Worm (Caenorhabditis elegans) whole organism, late embryonic: ENCODE measurements around the gene cpg-7.

ENCODE experiments used
- C08G9.2 ChIP-seq: sonication (generic microtip); optimal IDR thresholded peaks from 2 replicates; lab custom pipeline; 2016; ENCODE audit warnings: mild to moderate bottlenecking, missing genetic modification characterization, moderate library complexity, missing compliant biosample characterization
- F13H6.1 ChIP-seq: sonication (generic microtip); optimal IDR thresholded peaks from 2 replicates; lab custom pipeline; 2016; ENCODE audit warnings: missing genetic modification characterization, missing compliant biosample characterization
- K02D7.2 ChIP-seq: sonication (generic microtip); optimal IDR thresholded peaks from 2 replicates; lab custom pipeline; 2017; ENCODE audit warnings: mild to moderate bottlenecking, missing genetic modification characterization, missing compliant biosample characterization
- K09A11.1 ChIP-seq: sonication (generic microtip); optimal IDR thresholded peaks from 2 replicates; lab custom pipeline; 2017; ENCODE audit warnings: antibody characterized with exemption, mild to moderate bottlenecking, missing genetic modification characterization, missing compliant biosample characterization; ENCODE audit not compliant: insufficient read depth
- T23F11.4 ChIP-seq: fragments of 200-800 bp; sonication (Bioruptor generic); optimal IDR thresholded peaks from 2 replicates; lab custom pipeline; 2018; ENCODE audit warnings: mild to moderate bottlenecking, missing genetic modification characterization, missing compliant biosample characterization
- Y22D7AL.16 ChIP-seq: sonication (generic microtip); optimal IDR thresholded peaks from 2 replicates; lab custom pipeline; 2016; ENCODE audit warnings: missing genetic modification characterization, missing compliant biosample characterization
- ama-1 ChIP-seq: fragments of 150-350 bp; optimal IDR thresholded peaks from 2 replicates; lab custom pipeline; 2014
- ceh-14 ChIP-seq: sonication (generic microtip); optimal IDR thresholded peaks from 2 replicates; lab custom pipeline; 2016; ENCODE audit warnings: missing genotype, missing genetic modification characterization, missing compliant biosample characterization
- ceh-18 ChIP-seq: sonication (generic microtip); optimal IDR thresholded peaks from 2 replicates; lab custom pipeline; 2016; ENCODE audit warnings: missing genetic modification characterization, missing compliant biosample characterization
- ceh-2 ChIP-seq: sonication (generic microtip); optimal IDR thresholded peaks from 2 replicates; lab custom pipeline; 2016; ENCODE audit warnings: missing genotype, missing genetic modification characterization, missing compliant biosample characterization
- ceh-22 ChIP-seq: sonication (generic microtip); optimal IDR thresholded peaks from 2 replicates; lab custom pipeline; 2017; ENCODE audit warnings: missing biosample characterization, missing genetic modification characterization
- ceh-31 ChIP-seq: sonication (generic microtip); optimal IDR thresholded peaks from 2 replicates; lab custom pipeline; 2016; ENCODE audit warnings: missing genetic modification characterization, missing compliant biosample characterization
- ceh-45 ChIP-seq: fragments of 200-800 bp; sonication (Bioruptor generic); IDR thresholded peaks from 2 replicates; pipeline ENCODE4 v1.3.6; 2022; ENCODE audit warnings: missing genetic modification reagents, missing genetic modification characterization, missing compliant biosample characterization
- ceh-48 ChIP-seq: sonication (generic microtip); optimal IDR thresholded peaks from 2 replicates; lab custom pipeline; 2016; ENCODE audit warnings: missing genetic modification characterization, inconsistent platforms, missing compliant biosample characterization
- ceh-6 ChIP-seq: fragments of 200-800 bp; sonication (Bioruptor generic); optimal IDR thresholded peaks from 2 replicates; lab custom pipeline; 2018; ENCODE audit warnings: mild to moderate bottlenecking, missing genetic modification characterization, missing compliant biosample characterization
- che-1 ChIP-seq: sonication (generic microtip); optimal IDR thresholded peaks from 2 replicates; lab custom pipeline; 2016; ENCODE audit warnings: mild to moderate bottlenecking, missing genetic modification characterization, missing compliant biosample characterization
- dmd-4 ChIP-seq: sonication (generic microtip); optimal IDR thresholded peaks from 2 replicates; lab custom pipeline; 2016; ENCODE audit warnings: borderline replicate concordance, missing genetic modification characterization, missing compliant biosample characterization
- dve-1 ChIP-seq: sonication (generic microtip); optimal IDR thresholded peaks from 2 replicates; lab custom pipeline; 2017; ENCODE audit warnings: antibody characterized with exemption, mild to moderate bottlenecking, missing genetic modification characterization, missing compliant biosample characterization
- elt-4 ChIP-seq: sonication (generic microtip); optimal IDR thresholded peaks from 2 replicates; lab custom pipeline; 2016; ENCODE audit warnings: missing genetic modification characterization, missing compliant biosample characterization
- ets-4 ChIP-seq: sonication (generic microtip); optimal IDR thresholded peaks from 2 replicates; lab custom pipeline; 2016; ENCODE audit warnings: missing genetic modification characterization, missing compliant biosample characterization
- eyg-1 ChIP-seq: sonication (generic microtip); optimal IDR thresholded peaks from 2 replicates; lab custom pipeline; 2016; ENCODE audit warnings: missing genotype, missing genetic modification characterization, missing compliant biosample characterization
- fkh-6 ChIP-seq: sonication (generic microtip); optimal IDR thresholded peaks from 2 replicates; lab custom pipeline; 2016; ENCODE audit warnings: missing genetic modification characterization, missing compliant biosample characterization
- gmeb-2 ChIP-seq: sonication (generic microtip); optimal IDR thresholded peaks from 2 replicates; lab custom pipeline; 2016; ENCODE audit warnings: missing genetic modification characterization, inconsistent platforms, missing compliant biosample characterization
- hlh-13 ChIP-seq: fragments of 200-800 bp; sonication (Bioruptor generic); optimal IDR thresholded peaks from 2 replicates; lab custom pipeline; 2018; ENCODE audit warnings: mild to moderate bottlenecking, missing genetic modification characterization, missing compliant biosample characterization
- hlh-6 ChIP-seq: sonication (generic microtip); optimal IDR thresholded peaks from 2 replicates; lab custom pipeline; 2016; ENCODE audit warnings: missing genotype, missing genetic modification characterization, missing compliant biosample characterization
- hlh-8 ChIP-seq: sonication (generic microtip); optimal IDR thresholded peaks from 2 replicates; lab custom pipeline; 2016; ENCODE audit warnings: missing genotype, missing genetic modification characterization, missing compliant biosample characterization
- lin-11 ChIP-seq: fragments of 200-800 bp; sonication (Bioruptor generic); optimal IDR thresholded peaks from 2 replicates; lab custom pipeline; 2018; ENCODE audit warnings: mild to moderate bottlenecking, missing genetic modification characterization, missing compliant biosample characterization
- madf-2 ChIP-seq: sonication (generic microtip); optimal IDR thresholded peaks from 2 replicates; lab custom pipeline; 2017; ENCODE audit warnings: missing genetic modification characterization, missing compliant biosample characterization
- mec-3 ChIP-seq: sonication (generic microtip); optimal IDR thresholded peaks from 2 replicates; lab custom pipeline; 2016; ENCODE audit warnings: borderline replicate concordance, missing genetic modification characterization, missing compliant biosample characterization
- nhr-11 ChIP-seq: fragments of 150-350 bp; optimal IDR thresholded peaks from 2 replicates; lab custom pipeline; 2014; ENCODE audit warnings: missing biosample characterization, missing genetic modification characterization
- nhr-232 ChIP-seq: sonication (generic microtip); optimal IDR thresholded peaks from 2 replicates; lab custom pipeline; 2016; ENCODE audit warnings: missing genetic modification characterization, missing compliant biosample characterization
- npax-4 ChIP-seq: sonication (generic microtip); optimal IDR thresholded peaks from 2 replicates; lab custom pipeline; 2016; ENCODE audit warnings: missing genetic modification characterization, missing compliant biosample characterization
- pag-3 ChIP-seq: sonication (generic microtip); optimal IDR thresholded peaks from 2 replicates; lab custom pipeline; 2016; ENCODE audit warnings: missing compliant biosample characterization, missing genetic modification characterization, borderline replicate concordance
- pat-9 ChIP-seq: fragments of 200-800 bp; sonication (Bioruptor generic); optimal IDR thresholded peaks from 2 replicates; lab custom pipeline; 2018; ENCODE audit warnings: mild to moderate bottlenecking, missing genetic modification characterization, moderate library complexity, missing compliant biosample characterization
- pha-2 ChIP-seq: sonication (generic microtip); optimal IDR thresholded peaks from 2 replicates; lab custom pipeline; 2017; ENCODE audit warnings: mild to moderate bottlenecking, missing genetic modification characterization, missing compliant biosample characterization
- pha-4 ChIP-seq: fragments of 150-350 bp; optimal IDR thresholded peaks from 2 replicates; lab custom pipeline; 2018; ENCODE audit warnings: missing biosample characterization, missing genetic modification reagents, missing genetic modification characterization
- pqm-1 ChIP-seq: sonication (generic microtip); optimal IDR thresholded peaks from 2 replicates; lab custom pipeline; 2016; ENCODE audit warnings: missing genetic modification characterization, missing compliant biosample characterization
- pros-1 ChIP-seq: fragments of 150-350 bp; optimal IDR thresholded peaks from 2 replicates; lab custom pipeline; 2014; ENCODE audit warnings: missing biosample characterization, missing genetic modification reagents, missing genetic modification characterization
- ref-2 ChIP-seq: sonication (generic microtip); optimal IDR thresholded peaks from 2 replicates; lab custom pipeline; 2016; ENCODE audit warnings: missing genetic modification characterization, missing compliant biosample characterization
- rnt-1 ChIP-seq: sonication (generic microtip); optimal IDR thresholded peaks from 2 replicates; lab custom pipeline; 2016; ENCODE audit warnings: missing genetic modification characterization, missing compliant biosample characterization
- sdc-2 ChIP-seq: sonication (generic microtip); optimal IDR thresholded peaks from 2 replicates; lab custom pipeline; 2016; ENCODE audit warnings: missing genotype, missing genetic modification characterization, missing compliant biosample characterization
- sox-2 ChIP-seq: fragments of 200-800 bp; sonication (Bioruptor generic); IDR thresholded peaks from 2 replicates; pipeline ENCODE4 v1.3.6; 2022; ENCODE audit warnings: missing genetic modification reagents, missing genetic modification characterization, missing compliant biosample characterization
- syd-9 ChIP-seq: sonication (generic microtip); optimal IDR thresholded peaks from 2 replicates; lab custom pipeline; 2016; ENCODE audit warnings: mild to moderate bottlenecking, missing genetic modification characterization, moderate library complexity, missing compliant biosample characterization
- tbx-2 ChIP-seq: sonication (generic microtip); optimal IDR thresholded peaks from 2 replicates; lab custom pipeline; 2016; ENCODE audit warnings: missing genetic modification characterization, missing compliant biosample characterization
- tbx-7 ChIP-seq: sonication (generic microtip); optimal IDR thresholded peaks from 2 replicates; lab custom pipeline; 2016; ENCODE audit warnings: missing genotype, missing genetic modification characterization, missing compliant biosample characterization
- unc-3 ChIP-seq, 2 experiments: fragments of 200-800 bp in 1 of 2; sonication (Bioruptor generic) in 1 of 2; sonication (generic microtip) in 1 of 2; conservative IDR thresholded peaks in 1 of 2; optimal IDR thresholded peaks in 1 of 2; 2 replicates each; pipeline versions ENCODE4 v1.3.6 to Lab custom; 2016 to 2022; ENCODE audit warnings: missing compliant biosample characterization in 2 of 2, missing genetic modification characterization in 2 of 2, missing genetic modification reagents in 1 of 2
- unc-42 ChIP-seq: sonication (generic microtip); optimal IDR thresholded peaks from 2 replicates; lab custom pipeline; 2016; ENCODE audit warnings: missing genotype, missing genetic modification characterization, missing compliant biosample characterization
- unc-55 ChIP-seq: sonication (generic microtip); optimal IDR thresholded peaks from 2 replicates; lab custom pipeline; 2017; ENCODE audit warnings: missing biosample characterization, missing genetic modification reagents, missing genetic modification characterization
- unc-86 ChIP-seq: sonication (generic microtip); optimal IDR thresholded peaks from 2 replicates; lab custom pipeline; 2016; ENCODE audit warnings: missing genetic modification characterization, missing compliant biosample characterization
- zip-5 ChIP-seq: sonication (generic microtip); optimal IDR thresholded peaks from 2 replicates; lab custom pipeline; 2016; ENCODE audit warnings: missing genetic modification characterization, missing compliant biosample characterization

The cpg-7 gene

ce11 chrII:14064051-14064450 is 45.0 kb downstream of the cpg-7 start:
- TF ChIP-seq T23F11.4 = no peak
- no peak for TF ChIP-seq rnt-1
- TF ChIP-seq pha-4 = no peak
- no peak for TF ChIP-seq lin-11 (tag; lab: Kevin White, UChicago)
- TF ChIP-seq pat-9 (tag; lab: Kevin White, UChicago) = no peak
- no peak for TF ChIP-seq ama-1
- TF ChIP-seq tbx-2 = no peak
- TF ChIP-seq sdc-2 = no peak
- no peak for TF ChIP-seq eyg-1 (tag; lab: Kevin White, UChicago)
- TF ChIP-seq elt-4 (tag; lab: Kevin White, UChicago) = no peak
- TF ChIP-seq K09A11.1 = no peak
- TF ChIP-seq mec-3 (tag; lab: Kevin White, UChicago) = no peak
- TF ChIP-seq ceh-2 (tag; lab: Kevin White, UChicago) = no peak
- TF ChIP-seq Y22D7AL.16 (tag; lab: Kevin White, UChicago) = no peak
- no peak for TF ChIP-seq tbx-7

DNA sequence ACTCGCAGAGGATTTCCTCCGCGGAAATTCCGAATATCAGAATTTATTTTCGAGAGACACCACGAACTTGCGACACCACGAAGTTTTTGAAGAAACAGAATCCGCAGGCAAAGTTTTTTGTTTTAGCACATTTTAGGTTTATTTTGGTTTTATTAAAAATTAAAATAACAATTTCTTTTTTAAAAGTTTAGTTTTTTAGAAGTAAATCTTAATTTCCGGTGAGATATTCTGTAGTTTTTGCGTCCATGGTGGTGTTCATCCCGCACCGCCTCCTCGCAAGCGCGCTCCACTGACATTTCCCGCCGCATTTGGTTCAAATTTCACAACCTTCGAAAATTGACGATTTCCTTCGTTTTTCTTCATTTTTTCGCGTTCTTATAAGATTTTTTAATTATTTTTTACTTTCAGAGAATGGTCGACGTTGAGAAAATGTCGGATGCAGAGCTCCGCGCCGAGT is 46.0 kb downstream of the cpg-7 start, which contains the start of gene lem-2:
Gene lem-2 (plus strand): TSS at position 407 of the 457 bp plus-strand sequence.
- peak; percentile 90 for TF ChIP-seq C08G9.2 (tag; lab: Kevin White, UChicago)
- peak; percentile 96 for TF ChIP-seq zip-5 (tag; lab: Kevin White, UChicago)
- TF ChIP-seq F13H6.1 = peak; percentile 84
- TF ChIP-seq ceh-45 (GFP tag; lab: Robert Waterston, UW) = no peak
- peak; percentile 67 for TF ChIP-seq syd-9 (tag; lab: Kevin White, UChicago)
- TF ChIP-seq hlh-8 = peak; percentile 97
- no peak for TF ChIP-seq ceh-6 (GFP tag; lab: Kevin White, UChicago)
- peak; percentile 58 for TF ChIP-seq Y22D7AL.16 (tag; lab: Kevin White, UChicago)
- peak; percentile 61 for TF ChIP-seq hlh-6 (tag; lab: Kevin White, UChicago)
- TF ChIP-seq ref-2 (tag; lab: Kevin White, UChicago) = peak; percentile 95
- peak; percentile 34 for TF ChIP-seq ceh-48 (tag; lab: Kevin White, UChicago)
- peak; percentile 65 for TF ChIP-seq pag-3 (tag; lab: Kevin White, UChicago)
- TF ChIP-seq ceh-22 = no peak
- no peak for TF ChIP-seq gmeb-2 (tag; lab: Kevin White, UChicago)
- no peak for TF ChIP-seq hlh-13 (GFP tag; lab: Kevin White, UChicago)
- no peak for TF ChIP-seq dve-1
- no peak for TF ChIP-seq ama-1
- TF ChIP-seq ets-4 (tag; lab: Kevin White, UChicago) = peak; percentile 90
- TF ChIP-seq pros-1 = no peak
- TF ChIP-seq unc-42 = peak; percentile 80
- TF ChIP-seq T23F11.4 = peak; percentile 68
- TF ChIP-seq ceh-14 (tag; lab: Kevin White, UChicago) = peak; percentile 96
- TF ChIP-seq tbx-7 = peak; percentile 94
- TF ChIP-seq unc-55 (GFP tag; lab: Kevin White, UChicago) = no peak
- peak; percentile 75 for TF ChIP-seq unc-86 (tag; lab: Kevin White, UChicago)
- TF ChIP-seq sdc-2 = no peak
- peak; percentile 76 for TF ChIP-seq pha-2
- peak; percentile 41 for TF ChIP-seq K02D7.2
- peak; percentile 24 for TF ChIP-seq pat-9 (tag; lab: Kevin White, UChicago)
- TF ChIP-seq dmd-4 (tag; lab: Kevin White, UChicago) = peak; percentile 52
- TF ChIP-seq eyg-1 (tag; lab: Kevin White, UChicago) = peak; percentile 71
- no peak for TF ChIP-seq nhr-11 (tag; lab: Kevin White, UChicago)
- TF ChIP-seq sox-2 (GFP tag; lab: Robert Waterston, UW) = no peak
- no peak for TF ChIP-seq unc-3 (GFP tag; conservative IDR thresholded peaks at IDR 0.05; lab: Robert Waterston, UW)
- peak; percentile 88 for TF ChIP-seq unc-3 (tag; optimal IDR thresholded peaks at IDR 0.05; lab: Kevin White, UChicago)
- no peak for TF ChIP-seq mec-3 (tag; lab: Kevin White, UChicago)
- peak; percentile 91 for TF ChIP-seq pqm-1 (tag; lab: Kevin White, UChicago)
- peak; percentile 61 for TF ChIP-seq madf-2 (tag; lab: Kevin White, UChicago)
- peak; percentile 98 for TF ChIP-seq tbx-2
- TF ChIP-seq ceh-2 (tag; lab: Kevin White, UChicago) = peak; percentile 95
- no peak for TF ChIP-seq nhr-232
- peak; percentile 99 for TF ChIP-seq ceh-31
- TF ChIP-seq ceh-18 = peak; percentile 63
- TF ChIP-seq npax-4 (tag; lab: Kevin White, UChicago) = peak; percentile 64
- TF ChIP-seq che-1 (tag; lab: Kevin White, UChicago) = peak; percentile 45
- TF ChIP-seq fkh-6 = peak; percentile 72
